Fruit fly (Drosophila melanogaster): ENCODE data around the gene Cortactin.

dm6 chr3R:21060430-21061245 is 3.6 kb downstream of the Cortactin start, which contains the start of gene Mvl:
- TF ChIP-seq lola (GFP tag; optimal IDR thresholded peaks at IDR 0.05), result no peak
- no peak for TF ChIP-seq pan (optimal IDR thresholded peaks at IDR 0.05)
- TF ChIP-seq Hr78 (GFP tag; optimal IDR thresholded peaks at IDR 0.05), result no peak
- peak; percentile 7 for TF ChIP-seq psq (GFP tag; optimal IDR thresholded peaks at IDR 0.05)
- TF ChIP-seq h (GFP tag; optimal IDR thresholded peaks at IDR 0.05), result peak; percentile 72
- peak in 1 of 2 experiments; percentile 32 for TF ChIP-seq dl (GFP tag; optimal IDR thresholded peaks at IDR 0.05; ENCODE audit: insufficient read depth in 1 of 2, partially characterized antibody in 2 of 2)
- no peak for TF ChIP-seq ey (GFP tag; optimal IDR thresholded peaks at IDR 0.05)
- TF ChIP-seq rgr (GFP tag; optimal IDR thresholded peaks at IDR 0.05), result peak; percentile 38
- no peak for TF ChIP-seq sage (GFP tag; optimal IDR thresholded peaks at IDR 0.05)
- no peak for TF ChIP-seq Dfd (GFP tag; optimal IDR thresholded peaks at IDR 0.05)
- TF ChIP-seq foxo (GFP tag; optimal IDR thresholded peaks at IDR 0.05), result peak in 1 of 2 experiments; percentile 3
- TF ChIP-seq Rel (GFP tag; optimal IDR thresholded peaks at IDR 0.05), result no peak
- peak; percentile 72 for TF ChIP-seq Rel (tag; optimal IDR thresholded peaks at IDR 0.05)
- TF ChIP-seq HLH106 (tag; optimal IDR thresholded peaks at IDR 0.05), result no peak
